Fruit fly (Drosophila melanogaster): ENCODE measurements around the gene Nedd8.

- TF ChIP-seq pan (optimal IDR thresholded peaks at IDR 0.05) (no peak), usp (GFP tag; optimal IDR thresholded peaks at IDR 0.05) (no peak), CG8478 (optimal IDR thresholded peaks at IDR 0.05) (peak; percentile 75), psq (optimal IDR thresholded peaks at IDR 0.05) (no peak), Dll (optimal IDR thresholded peaks at IDR 0.05) (peak; percentile 3)
Observed at dm6 chr2L:18944175-18945012, 7.2 kb downstream of the Nedd8 start.

All from whole organism.